Worm (Caenorhabditis elegans): ENCODE data around the gene C11H1.7.

- no peak for TF ChIP-seq nhr-237 (tag; optimal IDR thresholded peaks at IDR 0.05)
- TF ChIP-seq ztf-11 (tag; optimal IDR thresholded peaks at IDR 0.05), result no peak
- TF ChIP-seq unc-120 (tag; optimal IDR thresholded peaks at IDR 0.05; ENCODE audit: poor library complexity, severe bottlenecking), result no peak
- no peak for TF ChIP-seq zip-8 (tag; optimal IDR thresholded peaks at IDR 0.05)
- TF ChIP-seq unc-39 (tag; optimal IDR thresholded peaks at IDR 0.05), result no peak
Observed at ce11 chrX:14340381-14340780, 13.2 kb downstream of the C11H1.7 start, which contains the start of gene sel-7.

Data from whole organism, mixed stage, embryonic.